Worm (Caenorhabditis elegans) whole organism, L1 larva: ENCODE results near the gene C04A11.5.

Experiments used
- alr-1 ChIP-seq: fragments of 200-800 bp; sonication (Bioruptor generic); optimal IDR thresholded peaks from 2 replicates; lab custom pipeline; 2018; ENCODE audit warnings: borderline replicate concordance, mild to moderate bottlenecking, missing genetic modification characterization, missing compliant biosample characterization
- ces-1 ChIP-seq: fragments of 150-350 bp; optimal IDR thresholded peaks from 2 replicates; lab custom pipeline; 2014; ENCODE audit warnings: missing biosample characterization, missing genetic modification reagents, missing genetic modification characterization
- elt-3 ChIP-seq, 6 experiments: fragments of 150-350 bp in 1 of 6; sonication (generic microtip); optimal IDR thresholded peaks; 2 replicates each; lab custom pipeline; 2017 to 2018; ENCODE audit warnings: missing biosample characterization in 6 of 6, missing genetic modification characterization in 6 of 6, inconsistent platforms in 1 of 6
- fkh-10 ChIP-seq: sonication (generic microtip); optimal IDR thresholded peaks from 2 replicates; lab custom pipeline; 2017; ENCODE audit warnings: missing biosample characterization, missing genetic modification reagents, missing genetic modification characterization
- isw-1 ChIP-seq: fragments of 200-800 bp; sonication (Bioruptor generic); IDR thresholded peaks from 2 replicates; pipeline ENCODE4 v1.3.6; 2022; ENCODE audit warnings: missing genetic modification characterization, missing compliant biosample characterization
- lir-3 ChIP-seq: sonication (generic microtip); optimal IDR thresholded peaks from 2 replicates; lab custom pipeline; 2016; ENCODE audit warnings: mild to moderate bottlenecking, missing genetic modification characterization, moderate library complexity, missing compliant biosample characterization; ENCODE audit not compliant: poor library complexity
- nhr-11 ChIP-seq: fragments of 150-350 bp; optimal IDR thresholded peaks from 2 replicates; lab custom pipeline; 2014; ENCODE audit warnings: missing biosample characterization, missing genetic modification characterization
- nhr-28 ChIP-seq: fragments of 150-350 bp; optimal IDR thresholded peaks from 2 replicates; lab custom pipeline; 2014; ENCODE audit warnings: missing biosample characterization, missing genetic modification characterization
- skn-1 ChIP-seq: fragments of 150-350 bp; optimal IDR thresholded peaks from 2 replicates; lab custom pipeline; 2014; ENCODE audit warnings: missing biosample characterization, missing genetic modification characterization
- snpc-4 ChIP-seq: fragments of 150-350 bp; optimal IDR thresholded peaks from 2 replicates; lab custom pipeline; 2014; ENCODE audit warnings: missing biosample characterization, missing genetic modification characterization
- unc-86 ChIP-seq: sonication (generic microtip); optimal IDR thresholded peaks from 2 replicates; lab custom pipeline; 2016; ENCODE audit warnings: missing genetic modification characterization, missing compliant biosample characterization
- vab-15 ChIP-seq: sonication (generic microtip); optimal IDR thresholded peaks from 2 replicates; lab custom pipeline; 2017; ENCODE audit warnings: missing genotype, mild to moderate bottlenecking, missing genetic modification characterization, missing compliant biosample characterization
- zip-4 ChIP-seq: fragments of 200-800 bp; sonication (Bioruptor generic); optimal IDR thresholded peaks from 2 replicates; lab custom pipeline; 2018; ENCODE audit warnings: mild to moderate bottlenecking, missing genetic modification characterization, moderate library complexity, missing compliant biosample characterization
- ztf-4 ChIP-seq: fragments of 150-350 bp; optimal IDR thresholded peaks from 2 replicates; lab custom pipeline; 2014; ENCODE audit warnings: missing biosample characterization, missing genetic modification characterization

DNA sequence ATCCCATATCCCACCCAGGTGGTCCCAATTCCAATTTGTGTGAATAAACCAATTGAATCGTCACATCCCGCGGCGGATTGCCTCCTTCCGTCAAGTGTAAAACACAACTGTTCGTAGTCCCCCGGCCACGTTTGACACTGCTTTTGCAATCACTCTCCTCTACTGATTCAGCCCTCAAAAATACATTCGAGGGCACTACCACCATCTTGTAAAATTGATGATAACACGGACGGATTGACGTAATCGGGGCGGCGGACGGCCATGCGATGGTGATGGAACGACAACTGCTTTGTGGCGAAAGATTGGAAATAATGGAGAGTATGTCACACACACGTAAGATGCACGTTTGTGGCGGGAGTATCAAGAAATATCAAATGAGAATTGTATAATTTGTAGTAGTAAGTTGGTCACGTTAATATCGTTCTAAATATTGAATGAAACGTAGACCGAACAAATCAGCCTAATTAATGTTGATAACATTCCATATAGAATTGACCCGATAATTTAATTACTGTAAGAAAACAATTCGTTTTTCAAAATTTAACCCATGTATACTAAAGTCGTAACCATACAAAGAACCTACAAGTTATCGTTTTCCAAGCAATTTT is 25.9 kb upstream of the C04A11.5 start:
- TF ChIP-seq nhr-28 (tag; lab: Kevin White, UChicago) (no peak), unc-86 (tag; lab: Kevin White, UChicago) (no peak), zip-4 (GFP tag; lab: Kevin White, UChicago) (no peak), vab-15 (tag; lab: Kevin White, UChicago) (no peak), ztf-4 (tag; lab: Kevin White, UChicago) (no peak), isw-1 (GFP tag; lab: Robert Waterston, UW) (no peak), ces-1 (GFP tag; lab: Kevin White, UChicago) (no peak), nhr-11 (no peak), skn-1 (tag; lab: Kevin White, UChicago) (peak; percentile 3), lir-3 (tag; lab: Kevin White, UChicago) (no peak), alr-1 (tag; lab: Kevin White, UChicago) (no peak), elt-3 (tag; optimal IDR thresholded peaks at IDR 0.05; lab: Kevin White, UChicago) (no peak), snpc-4 (tag; lab: Kevin White, UChicago) (no peak), fkh-10 (GFP tag; lab: Kevin White, UChicago) (no peak)
